Worm (Caenorhabditis elegans) whole organism, L4/young adult: ENCODE results near the gene K04A8.19.

ENCODE experiments used
- W03F9.2 ChIP-seq: fragments of 150-350 bp; optimal IDR thresholded peaks from 2 replicates; lab custom pipeline; 2014; ENCODE audit warnings: missing biosample characterization, missing genetic modification characterization
- him-1 ChIP-seq: sonication (generic microtip); optimal IDR thresholded peaks from 2 replicates; lab custom pipeline; 2016; ENCODE audit warnings: missing genotype, missing genetic modification reagents, missing genetic modification characterization, missing compliant biosample characterization

DNA sequence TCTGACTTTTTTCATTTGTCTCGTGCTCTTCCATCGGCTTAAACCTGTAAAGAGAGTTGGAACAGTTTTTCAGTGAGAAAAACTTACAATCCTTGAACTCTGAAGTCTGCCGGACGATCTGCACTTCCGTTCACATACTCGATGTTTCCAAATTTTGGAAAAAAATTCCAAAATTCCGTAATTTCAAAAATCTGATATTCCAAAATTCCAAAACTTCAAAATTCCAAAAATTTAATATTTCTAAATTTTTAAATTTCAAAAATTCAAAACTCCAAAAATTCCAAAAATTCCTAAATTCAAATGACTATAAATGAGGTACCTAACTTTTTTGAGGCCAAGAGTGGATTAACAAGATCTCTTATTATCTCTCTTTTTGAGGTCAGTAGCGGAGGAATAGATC lies 22.4 kb upstream of the K04A8.19 start, which contains the start of gene EGAP9.4:
- TF ChIP-seq him-1 (tag; lab: Kevin White, UChicago) (no peak), W03F9.2 (tag; lab: Kevin White, UChicago) (no peak)
